Fruit fly (Drosophila melanogaster) whole organism, embryonic: ENCODE results near the gene CG4942.

ENCODE experiments used
- Adf1 ChIP-seq: fragments of 200-800 bp; sonication (Bioruptor generic); IDR thresholded peaks from 2 replicates; pipeline ENCODE4 v1.3.6; 2022; ENCODE audit warnings: missing biosample characterization, missing genetic modification characterization
- Bgb ChIP-seq: fragments of 200-800 bp; sonication (Bioruptor generic); IDR thresholded peaks from 2 replicates; pipeline ENCODE4 v1.3.6; 2022; ENCODE audit warnings: missing biosample characterization, missing genetic modification characterization; ENCODE audit not compliant: partially characterized antibody
- CG10431 ChIP-seq: fragments of 200-800 bp; sonication (Bioruptor generic); optimal IDR thresholded peaks from 3 replicates; lab custom pipeline; 2018; ENCODE audit warnings: missing biosample characterization, mild to moderate bottlenecking, missing genetic modification characterization
- CG11504 ChIP-seq: fragments of 200-800 bp; sonication (Bioruptor generic); optimal IDR thresholded peaks from 3 replicates; lab custom pipeline; 2019; ENCODE audit warnings: missing biosample characterization, mild to moderate bottlenecking, missing genetic modification characterization, moderate library complexity
- CG11695 ChIP-seq: fragments of 200-800 bp; sonication (Bioruptor generic); IDR thresholded peaks from 3 replicates; pipeline ENCODE4 v1.3.6; 2022; ENCODE audit warnings: missing biosample characterization, missing genetic modification characterization
- CG13894 ChIP-seq: fragments of 200-800 bp; sonication (Bioruptor generic); optimal IDR thresholded peaks from 3 replicates; lab custom pipeline; 2018; ENCODE audit warnings: missing biosample characterization, mild to moderate bottlenecking, missing genetic modification characterization, moderate library complexity
- CG32767 ChIP-seq: fragments of 200-800 bp; sonication (Bioruptor generic); IDR thresholded peaks from 2 replicates; pipeline ENCODE4 v1.3.6; 2022; ENCODE audit warnings: missing biosample characterization, missing genetic modification characterization
- CrebB ChIP-seq: fragments of 200-800 bp; sonication (Bioruptor generic); optimal IDR thresholded peaks from 3 replicates; lab custom pipeline; 2018; ENCODE audit warnings: missing biosample characterization, mild to moderate bottlenecking, missing genetic modification characterization
- Deaf1 ChIP-seq: fragments of 200-800 bp; optimal IDR thresholded peaks from 3 replicates; lab custom pipeline; 2019; ENCODE audit warnings: missing biosample characterization, mild to moderate bottlenecking, missing genetic modification characterization, moderate library complexity
- Elba2 ChIP-seq: fragments of 200-800 bp; sonication (Bioruptor generic); optimal IDR thresholded peaks from 3 replicates; lab custom pipeline; 2016; ENCODE audit warnings: missing biosample characterization, missing genetic modification characterization
- HHEX ChIP-seq: fragments of 200-800 bp; sonication (Bioruptor generic); optimal IDR thresholded peaks from 3 replicates; lab custom pipeline; 2017; ENCODE audit warnings: missing biosample characterization, mild to moderate bottlenecking, missing genetic modification characterization, missing genetic modification reagents
- Hey ChIP-seq: fragments of 200-800 bp; sonication (Bioruptor generic); optimal IDR thresholded peaks from 3 replicates; lab custom pipeline; 2018; ENCODE audit warnings: missing biosample characterization, mild to moderate bottlenecking, missing genetic modification characterization
- Hmr ChIP-seq: fragments of 200-800 bp; sonication (Bioruptor generic); optimal IDR thresholded peaks from 3 replicates; lab custom pipeline; 2017; ENCODE audit warnings: mild to moderate bottlenecking, missing biosample characterization, missing genetic modification reagents, missing genetic modification characterization
- MBD-R2 ChIP-seq: fragments of 200-800 bp; sonication (Bioruptor generic); IDR thresholded peaks from 2 replicates; pipeline ENCODE4 v1.3.6; 2022; ENCODE audit warnings: missing biosample characterization, missing genetic modification characterization
- Nf-YB ChIP-seq: fragments of 200-800 bp; sonication (Bioruptor generic); optimal IDR thresholded peaks from 3 replicates; lab custom pipeline; 2019; ENCODE audit warnings: missing biosample characterization, mild to moderate bottlenecking, missing genetic modification characterization, moderate library complexity
- Nf-YC ChIP-seq: fragments of 200-800 bp; optimal IDR thresholded peaks from 3 replicates; lab custom pipeline; 2019; ENCODE audit warnings: missing biosample characterization, mild to moderate bottlenecking, missing genetic modification characterization, moderate library complexity
- Oli ChIP-seq: fragments of 200-800 bp; sonication (Bioruptor generic); optimal IDR thresholded peaks from 2 replicates; lab custom pipeline; 2018; ENCODE audit warnings: missing biosample characterization, mild to moderate bottlenecking, missing genetic modification characterization, moderate library complexity
- Pdp1 ChIP-seq, 2 experiments: fragments of 200-800 bp; sonication (Bioruptor generic); optimal IDR thresholded peaks; 3 replicates each; lab custom pipeline; 2016; ENCODE audit warnings: missing biosample characterization in 2 of 2, missing genetic modification characterization in 2 of 2, mild to moderate bottlenecking in 1 of 2, moderate library complexity in 1 of 2
- Trl ChIP-seq, 3 experiments: fragments of >200 bp in 2 of 3; fragments of 200-800 bp in 1 of 3; sonication (Bioruptor generic) in 1 of 3; optimal IDR thresholded peaks; 2 replicates in 1 of 3; 3 replicates in 2 of 3; lab custom pipeline; 2016 to 2017; ENCODE audit warnings: missing biosample characterization in 1 of 3, missing genetic modification characterization in 1 of 3
- abd-A ChIP-seq: fragments of 200-800 bp; sonication (Bioruptor generic); optimal IDR thresholded peaks from 3 replicates; lab custom pipeline; 2019; ENCODE audit warnings: missing biosample characterization, mild to moderate bottlenecking, missing genetic modification characterization, moderate library complexity
- bcd ChIP-seq: fragments of 200-800 bp; sonication (Bioruptor generic); optimal IDR thresholded peaks from 2 replicates; lab custom pipeline; 2017; ENCODE audit warnings: missing biosample characterization, mild to moderate bottlenecking, missing genetic modification characterization
- cas ChIP-seq: fragments of 200-800 bp; sonication (Bioruptor generic); IDR thresholded peaks from 2 replicates; pipeline ENCODE4 v1.3.6; 2022; ENCODE audit warnings: missing biosample characterization, missing genetic modification characterization
- crol ChIP-seq: fragments of 200-800 bp; sonication (Bioruptor generic); IDR thresholded peaks from 2 replicates; pipeline ENCODE4 v1.3.6; 2022; ENCODE audit warnings: missing biosample characterization, missing genetic modification characterization
- ewg ChIP-seq: fragments of 200-800 bp; sonication (Bioruptor generic); optimal IDR thresholded peaks from 3 replicates; lab custom pipeline; 2017; ENCODE audit warnings: mild to moderate bottlenecking, missing biosample characterization, missing genetic modification reagents, missing genetic modification characterization
- gce ChIP-seq: fragments of 200-800 bp; sonication (Bioruptor generic); IDR thresholded peaks from 3 replicates; pipeline ENCODE4 v1.3.6; 2022; ENCODE audit warnings: missing biosample characterization, missing genetic modification characterization
- gcm ChIP-seq: fragments of 200-800 bp; sonication (Bioruptor generic); optimal IDR thresholded peaks from 2 replicates; lab custom pipeline; 2019; ENCODE audit warnings: missing biosample characterization, mild to moderate bottlenecking, missing genetic modification characterization, moderate library complexity
- gsb-n ChIP-seq: fragments of 200-800 bp; sonication (Bioruptor generic); optimal IDR thresholded peaks from 3 replicates; lab custom pipeline; 2018; ENCODE audit warnings: missing biosample characterization, mild to moderate bottlenecking, missing genetic modification characterization
- kni ChIP-seq: fragments of 200-800 bp; sonication (Bioruptor generic); optimal IDR thresholded peaks from 3 replicates; lab custom pipeline; 2017; ENCODE audit warnings: mild to moderate bottlenecking, missing biosample characterization, missing genetic modification reagents, missing genetic modification characterization
- lab ChIP-seq: fragments of 200-800 bp; sonication (Bioruptor generic); optimal IDR thresholded peaks from 3 replicates; lab custom pipeline; 2017; ENCODE audit warnings: missing biosample characterization, missing genetic modification characterization, mild to moderate bottlenecking, moderate library complexity, missing genetic modification reagents
- oc ChIP-seq: fragments of 200-800 bp; sonication (Bioruptor generic); optimal IDR thresholded peaks from 2 replicates; lab custom pipeline; 2018; ENCODE audit warnings: missing biosample characterization, mild to moderate bottlenecking, missing genetic modification characterization, moderate library complexity
- pfk ChIP-seq: fragments of 200-800 bp; sonication (Bioruptor generic); optimal IDR thresholded peaks from 2 replicates; lab custom pipeline; 2018; ENCODE audit warnings: missing biosample characterization, mild to moderate bottlenecking, missing genetic modification characterization, moderate library complexity
- pros ChIP-seq: fragments of 200-800 bp; sonication (Bioruptor generic); optimal IDR thresholded peaks from 3 replicates; lab custom pipeline; 2019; ENCODE audit warnings: missing biosample characterization, mild to moderate bottlenecking, missing genetic modification characterization, moderate library complexity
- scrt ChIP-seq: fragments of 200-800 bp; sonication (Bioruptor generic); optimal IDR thresholded peaks from 2 replicates; lab custom pipeline; 2018; ENCODE audit warnings: missing biosample characterization, mild to moderate bottlenecking, missing genetic modification characterization, moderate library complexity
- sens ChIP-seq: fragments of 200-800 bp; sonication (Bioruptor generic); peaks from one replicate; lab custom pipeline; 2016; ENCODE audit warnings: missing biosample characterization, missing genetic modification characterization
- seq ChIP-seq: fragments of 200-800 bp; sonication (Bioruptor generic); IDR thresholded peaks from 2 replicates; pipeline ENCODE4 v1.3.6; 2022; ENCODE audit warnings: missing biosample characterization, missing genetic modification characterization
- shn ChIP-seq: fragments of 200-800 bp; sonication (Bioruptor generic); optimal IDR thresholded peaks from 3 replicates; lab custom pipeline; 2016; ENCODE audit warnings: missing biosample characterization, missing genetic modification characterization
- trem ChIP-seq: fragments of 200-800 bp; optimal IDR thresholded peaks from 3 replicates; lab custom pipeline; 2019; ENCODE audit warnings: missing biosample characterization, mild to moderate bottlenecking, missing genetic modification characterization, moderate library complexity

Gene CG4942

DNA sequence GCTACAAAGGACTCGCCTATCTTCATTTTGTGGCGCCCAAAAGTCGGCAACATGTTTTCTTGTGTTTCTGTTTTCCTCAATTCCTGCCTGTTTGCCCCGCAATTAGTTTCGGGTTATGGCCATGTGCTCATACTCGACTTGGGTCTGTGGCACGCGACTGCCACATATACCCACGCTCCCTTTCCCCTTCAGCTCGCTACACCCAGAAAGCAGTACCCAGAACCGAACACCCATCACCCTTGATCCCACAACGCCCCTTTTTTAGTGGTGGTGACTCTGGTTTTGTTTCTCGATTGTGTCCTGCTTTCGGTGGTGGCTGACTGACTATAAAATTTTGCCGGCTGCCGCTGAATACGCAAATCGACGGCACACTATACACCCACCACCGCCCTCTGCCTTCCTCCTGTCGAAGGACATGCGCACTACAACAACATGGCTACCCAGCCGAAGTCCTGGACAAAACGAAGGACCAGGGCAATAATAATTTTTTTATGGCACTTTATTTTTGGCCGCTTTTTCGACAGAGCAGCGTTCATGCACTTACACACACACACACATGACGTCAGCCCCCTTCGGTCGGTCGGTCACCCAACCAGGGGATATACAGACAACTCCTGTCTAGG lies 22.3 kb upstream of the CG4942 start (continued):
- TF ChIP-seq gce (no peak), pros (GFP tag; lab: Kevin White, UChicago) (peak; percentile 80), pfk (GFP tag; lab: Kevin White, UChicago) (no peak), HHEX (GFP tag; lab: Kevin White, UChicago) (no peak), abd-A (tag; lab: Kevin White, UChicago) (peak; percentile 92), Deaf1 (tag; lab: Kevin White, UChicago) (peak; percentile 85), CrebB (no peak), seq (GFP tag; lab: Robert Waterston, UW) (peak; percentile 43; the same call in 1 of the 2 replicates), Elba2 (GFP tag; lab: Kevin White, UChicago) (no peak), gsb-n (peak; percentile 62), Oli (tag; lab: Kevin White, UChicago) (no peak), CG32767 (GFP tag; lab: Robert Waterston, UW) (0 out of 2 replicates have a peak, but pooled peaks have one; percentile 17), sens (GFP tag; lab: Kevin White, UChicago) (peak; percentile 65), CG13894 (peak; percentile 19), MBD-R2 (GFP tag; lab: Robert Waterston, UW) (0 out of 2 replicates have a peak, but pooled peaks have one; percentile 10), CG11504 (tag; lab: Kevin White, UChicago) (peak; percentile 50)

- TF ChIP-seq oc = peak; percentile 32
- no peak for TF ChIP-seq Pdp1 (GFP tag; optimal IDR thresholded peaks at IDR 0.05; lab: Kevin White, UChicago)
- TF ChIP-seq abd-A (tag; lab: Kevin White, UChicago) = peak; percentile 89
- TF ChIP-seq Hey (tag; lab: Kevin White, UChicago) = peak; percentile 64
- TF ChIP-seq CG11695 (GFP tag; lab: Robert Waterston, UW) = peak; percentile 15; the same call in 1 of the 3 replicates
- TF ChIP-seq bcd (GFP tag; lab: Kevin White, UChicago) = no peak
- peak; percentile 76 for TF ChIP-seq pros (GFP tag; lab: Kevin White, UChicago)
- peak; percentile 69 for TF ChIP-seq crol (GFP tag; lab: Robert Waterston, UW)
- no peak for TF ChIP-seq Nf-YB (GFP tag; lab: Kevin White, UChicago)
- peak; percentile 94 for TF ChIP-seq Deaf1 (tag; lab: Kevin White, UChicago)
- TF ChIP-seq Adf1 (GFP tag; lab: Robert Waterston, UW) = peak; percentile 40; the same call in 1 of the 2 replicates
- peak; percentile 68 for TF ChIP-seq CG13894
- no peak for TF ChIP-seq trem (tag; lab: Kevin White, UChicago)
- TF ChIP-seq CG10431 (GFP tag; lab: Kevin White, UChicago) = no peak
- TF ChIP-seq kni = peak; percentile 50
- peak; percentile 77 for TF ChIP-seq ewg (GFP tag; lab: Kevin White, UChicago)
- TF ChIP-seq CG11504 (tag; lab: Kevin White, UChicago) = peak; percentile 22
- TF ChIP-seq Hmr (GFP tag; lab: Kevin White, UChicago) = peak; percentile 23
- TF ChIP-seq shn (GFP tag; lab: Kevin White, UChicago) = no peak
- TF ChIP-seq lab (GFP tag; lab: Kevin White, UChicago) = peak; percentile 16
- 0 out of 2 replicates have a peak, but pooled peaks have one; percentile 22 for TF ChIP-seq Bgb
- TF ChIP-seq seq (GFP tag; lab: Robert Waterston, UW) = peak; percentile 73
- TF ChIP-seq Trl (optimal IDR thresholded peaks at IDR 0.05; lab: Kevin White, UChicago) = peak; percentile 47 to 51
- no peak for TF ChIP-seq Trl (GFP tag; optimal IDR thresholded peaks at IDR 0.05; lab: Kevin White, UChicago)
- peak; percentile 47 for TF ChIP-seq Nf-YC
- TF ChIP-seq gcm (GFP tag; lab: Kevin White, UChicago) = peak; percentile 14
- no peak for TF ChIP-seq gsb-n
- peak; percentile 92 for TF ChIP-seq scrt (GFP tag; lab: Kevin White, UChicago)
- no peak for TF ChIP-seq cas
Measured at dm6 chr3L:9051830-9052259, 21.1 kb upstream of the CG4942 start.
